Fruit fly (Drosophila melanogaster): ENCODE results near the gene CG4950.

dm6 chr3L:16263043-16263442, 4.9 kb downstream of the CG4950 start, which contains the start of gene CG13070:
- TF ChIP-seq EcR (GFP tag; optimal IDR thresholded peaks at IDR 0.05) = no peak
- TF ChIP-seq usp (GFP tag; optimal IDR thresholded peaks at IDR 0.05) = no peak
- no peak for TF ChIP-seq pan (optimal IDR thresholded peaks at IDR 0.05)
- TF ChIP-seq CG8478 (optimal IDR thresholded peaks at IDR 0.05) = no peak

Data from whole organism.